Worm (Caenorhabditis elegans) whole organism, mixed stage, embryonic: Measurements from ENCODE around the gene gpa-10.

Experiments
- bed-3 ChIP-seq: fragments of 200-800 bp; sonication (Bioruptor generic); optimal IDR thresholded peaks from 3 replicates; lab custom pipeline; 2018; ENCODE audit warnings: mild to moderate bottlenecking, missing genetic modification characterization, moderate library complexity, missing compliant biosample characterization
- blmp-1 ChIP-seq: fragments of 150-350 bp; optimal IDR thresholded peaks from 2 replicates; lab custom pipeline; 2014; ENCODE audit warnings: missing biosample characterization, missing genetic modification characterization
- ceh-39 ChIP-seq: fragments of 150-350 bp; optimal IDR thresholded peaks from 2 replicates; lab custom pipeline; 2014; ENCODE audit warnings: missing biosample characterization, missing genetic modification characterization
- ceh-43 ChIP-seq: fragments of 200-800 bp; sonication (Bioruptor generic); optimal IDR thresholded peaks from 2 replicates; lab custom pipeline; 2018; ENCODE audit warnings: mild to moderate bottlenecking, missing genetic modification characterization, moderate library complexity, missing compliant biosample characterization
- ceh-83 ChIP-seq: fragments of 200-800 bp; sonication (Bioruptor generic); optimal IDR thresholded peaks from 2 replicates; lab custom pipeline; 2018; ENCODE audit warnings: mild to moderate bottlenecking, missing genetic modification characterization, missing compliant biosample characterization
- ces-1 ChIP-seq: fragments of 150-350 bp; optimal IDR thresholded peaks from 2 replicates; lab custom pipeline; 2014; ENCODE audit warnings: missing biosample characterization, missing genetic modification reagents, missing genetic modification characterization
- cnd-1 ChIP-seq: fragments of 200-800 bp; sonication (Bioruptor generic); optimal IDR thresholded peaks from 2 replicates; lab custom pipeline; 2018; ENCODE audit warnings: mild to moderate bottlenecking, missing genetic modification characterization, missing compliant biosample characterization
- drap-1 ChIP-seq: fragments of 200-800 bp; sonication (Bioruptor generic); optimal IDR thresholded peaks from 3 replicates; lab custom pipeline; 2018; ENCODE audit warnings: mild to moderate bottlenecking, missing genetic modification characterization, missing compliant biosample characterization
- elt-1 ChIP-seq: sonication (generic microtip); optimal IDR thresholded peaks from 2 replicates; lab custom pipeline; 2017; ENCODE audit warnings: missing genetic modification characterization, mild to moderate bottlenecking, missing compliant biosample characterization, antibody characterized with exemption, moderate library complexity, borderline replicate concordance; ENCODE audit not compliant: insufficient read depth
- elt-3 ChIP-seq: fragments of 150-350 bp; optimal IDR thresholded peaks from 2 replicates; lab custom pipeline; 2014; ENCODE audit warnings: missing biosample characterization, missing genetic modification characterization
- flh-1 ChIP-seq: fragments of 200-800 bp; sonication (Bioruptor generic); optimal IDR thresholded peaks from 2 replicates; lab custom pipeline; 2018; ENCODE audit warnings: mild to moderate bottlenecking, missing genetic modification characterization, moderate library complexity, missing compliant biosample characterization
- ham-2 ChIP-seq: fragments of 200-800 bp; sonication (Bioruptor generic); optimal IDR thresholded peaks from 2 replicates; lab custom pipeline; 2018; ENCODE audit warnings: mild to moderate bottlenecking, missing genetic modification characterization, missing compliant biosample characterization
- hlh-1 ChIP-seq: fragments of 150-350 bp; optimal IDR thresholded peaks from 2 replicates; lab custom pipeline; 2014; ENCODE audit warnings: missing biosample characterization, missing genetic modification reagents, missing genetic modification characterization
- lin-13 ChIP-seq: fragments of 150-350 bp; optimal IDR thresholded peaks from 2 replicates; lab custom pipeline; 2014; ENCODE audit warnings: missing biosample characterization, missing genetic modification characterization
- lin-32 ChIP-seq: fragments of 200-800 bp; sonication (Bioruptor generic); optimal IDR thresholded peaks from 2 replicates; lab custom pipeline; 2018; ENCODE audit warnings: mild to moderate bottlenecking, missing genetic modification characterization, missing compliant biosample characterization
- mab-5 ChIP-seq: fragments of 150-350 bp; optimal IDR thresholded peaks from 2 replicates; lab custom pipeline; 2014; ENCODE audit warnings: missing biosample characterization, missing genetic modification characterization
- nhr-12 ChIP-seq: fragments of 150-350 bp; optimal IDR thresholded peaks from 2 replicates; lab custom pipeline; 2014; ENCODE audit warnings: missing biosample characterization, missing genetic modification characterization
- nhr-237 ChIP-seq: fragments of 150-350 bp; optimal IDR thresholded peaks from 2 replicates; lab custom pipeline; 2014; ENCODE audit warnings: missing biosample characterization, missing genetic modification characterization
- nhr-28 ChIP-seq: fragments of 150-350 bp; optimal IDR thresholded peaks from 2 replicates; lab custom pipeline; 2014; ENCODE audit warnings: missing biosample characterization, missing genetic modification characterization
- nhr-76 ChIP-seq: sonication (generic microtip); optimal IDR thresholded peaks from 2 replicates; lab custom pipeline; 2017; ENCODE audit warnings: missing biosample characterization, missing genetic modification characterization
- sem-2 ChIP-seq: fragments of 200-800 bp; sonication (Bioruptor generic); optimal IDR thresholded peaks from 2 replicates; lab custom pipeline; 2018; ENCODE audit warnings: mild to moderate bottlenecking, missing genetic modification characterization, missing compliant biosample characterization
- snpc-4 ChIP-seq: fragments of 150-350 bp; optimal IDR thresholded peaks from 2 replicates; lab custom pipeline; 2014; ENCODE audit warnings: missing biosample characterization, missing genetic modification characterization
- sptf-1 ChIP-seq: sonication (generic microtip); optimal IDR thresholded peaks from 2 replicates; lab custom pipeline; 2017; ENCODE audit warnings: mild to moderate bottlenecking, missing genetic modification characterization, moderate library complexity, missing compliant biosample characterization
- unc-120 ChIP-seq: sonication (generic microtip); optimal IDR thresholded peaks from 2 replicates; lab custom pipeline; 2017; ENCODE audit warnings: missing genetic modification characterization, missing compliant biosample characterization; ENCODE audit not compliant: poor library complexity, severe bottlenecking
- unc-39 ChIP-seq: fragments of 150-350 bp; optimal IDR thresholded peaks from 2 replicates; lab custom pipeline; 2014; ENCODE audit warnings: missing biosample characterization, missing genetic modification characterization
- unc-62 ChIP-seq: fragments of 150-350 bp; optimal IDR thresholded peaks from 2 replicates; lab custom pipeline; 2014; ENCODE audit warnings: missing biosample characterization, missing genetic modification reagents, missing genetic modification characterization
- ztf-11 ChIP-seq: fragments of 150-350 bp; optimal IDR thresholded peaks from 2 replicates; lab custom pipeline; 2014; ENCODE audit warnings: missing biosample characterization, missing genetic modification characterization

The gpa-10 gene

DNA sequence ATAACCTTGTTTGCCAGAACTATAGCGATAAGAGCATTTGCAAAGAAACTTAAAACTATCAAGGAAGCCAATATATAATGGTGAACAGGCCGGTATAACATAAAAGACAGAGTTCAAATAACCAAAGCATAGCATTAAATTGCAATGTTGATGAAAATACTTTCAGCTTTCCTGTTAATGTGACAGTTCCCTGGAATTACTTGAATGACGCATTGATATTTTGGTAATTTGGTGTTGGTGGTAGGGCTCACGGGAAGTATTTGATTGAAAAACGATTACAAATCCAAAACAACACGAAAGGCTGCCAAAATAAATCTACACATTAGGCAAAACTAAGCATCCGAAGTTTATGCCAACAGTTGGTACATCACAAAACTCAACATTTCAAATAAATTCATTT lies 45.6 kb downstream of the gpa-10 start, which contains the start of gene dmsr-16:
Gene dmsr-16, minus strand, starts transcription at position 101 of the 400 bp plus-strand sequence.
- TF ChIP-seq sem-2 (GFP tag; lab: Kevin White, UChicago) (no peak), ham-2 (no peak), drap-1 (no peak), ceh-39 (tag; lab: Kevin White, UChicago) (no peak), nhr-28 (tag; lab: Kevin White, UChicago) (no peak), ztf-11 (tag; lab: Kevin White, UChicago) (no peak), nhr-76 (no peak), ceh-83 (GFP tag; lab: Kevin White, UChicago) (no peak), nhr-12 (tag; lab: Kevin White, UChicago) (no peak), lin-32 (GFP tag; lab: Kevin White, UChicago) (no peak), cnd-1 (tag; lab: Kevin White, UChicago) (no peak), ces-1 (no peak), elt-1 (no peak), nhr-237 (no peak), flh-1 (no peak), mab-5 (tag; lab: Kevin White, UChicago) (no peak), sptf-1 (no peak), snpc-4 (no peak), ceh-43 (GFP tag; lab: Kevin White, UChicago) (no peak), blmp-1 (no peak)

- TF ChIP-seq ztf-11 (tag; lab: Kevin White, UChicago) (no peak), bed-3 (GFP tag; lab: Kevin White, UChicago) (no peak), unc-62 (GFP tag; lab: Kevin White, UChicago) (no peak), sptf-1 (no peak), lin-32 (GFP tag; lab: Kevin White, UChicago) (no peak), lin-13 (no peak), elt-3 (no peak)
- TF ChIP-seq, all 35 proteins: peak for 0
These were observed 48.3 kb downstream of the gpa-10 start, which contains the start of gene dmsr-12 for ce11 chrV:6806340-6806739. dmsr-12 (minus strand) TSS chrV:6806440.

- TF ChIP-seq ceh-43 (GFP tag; lab: Kevin White, UChicago) (no peak), elt-1 (no peak), lin-32 (GFP tag; lab: Kevin White, UChicago) (no peak), unc-120 (tag; lab: Kevin White, UChicago) (no peak), ham-2 (no peak), unc-62 (GFP tag; lab: Kevin White, UChicago) (no peak), lin-13 (no peak), bed-3 (GFP tag; lab: Kevin White, UChicago) (no peak), hlh-1 (tag; lab: Kevin White, UChicago) (no peak), unc-39 (tag; lab: Kevin White, UChicago) (no peak)
These were observed 50.6 kb downstream of the gpa-10 start, which contains the start of gene dmsr-11 for ce11 chrV:6803992-6804391. dmsr-11 (minus strand) TSS chrV:6804092.
